Worm (Caenorhabditis elegans): ENCODE results near the gene let-70.

DNA sequence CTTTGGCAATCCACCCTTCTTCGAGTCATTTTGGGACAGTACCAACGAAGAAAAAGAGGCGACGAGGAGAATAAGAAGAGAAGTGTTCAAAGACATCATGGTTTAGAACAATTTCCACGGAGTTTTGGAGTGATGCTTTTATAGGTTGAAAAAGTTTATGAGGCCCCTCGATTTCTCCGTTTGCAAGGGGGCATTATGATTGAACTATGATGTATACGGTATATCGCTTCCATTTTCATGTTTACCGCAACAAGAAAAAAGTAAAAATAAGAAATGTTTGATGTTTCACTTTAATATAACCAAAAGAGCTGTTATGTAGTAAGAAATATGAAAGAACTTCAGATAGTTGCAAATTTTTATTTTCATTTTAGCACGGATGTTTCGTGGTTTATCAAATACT, 19.3 kb upstream of the let-70 start, which contains the start of gene srlf-18:
- TF ChIP-seq F23B12.7 (tag; optimal IDR thresholded peaks at IDR 0.05; ENCODE audit: insufficient read depth) (no peak), hmg-20 (GFP tag; IDR thresholded peaks at IDR 0.05) (no peak), B0261.1 (tag; optimal IDR thresholded peaks at IDR 0.05) (no peak), unc-130 (GFP tag; optimal IDR thresholded peaks at IDR 0.05) (no peak), nfya-1 (tag; optimal IDR thresholded peaks at IDR 0.05; ENCODE audit: borderline replicate concordance, insufficient read depth) (no peak), xnd-1 (tag; optimal IDR thresholded peaks at IDR 0.05) (no peak), T26A5.8 (tag; optimal IDR thresholded peaks at IDR 0.05) (no peak), hsf-1 (GFP tag; IDR thresholded peaks at IDR 0.05) (no peak)

All from whole organism, young adult.